Worm (Caenorhabditis elegans) whole organism, mixed stage, embryonic: ENCODE results near the gene C34B4.5.

Experiments
- M03D4.4 ChIP-seq: sonication (generic microtip); optimal IDR thresholded peaks from 2 replicates; lab custom pipeline; 2017; ENCODE audit warnings: mild to moderate bottlenecking, missing genetic modification characterization, missing compliant biosample characterization
- bed-3 ChIP-seq: fragments of 200-800 bp; sonication (Bioruptor generic); optimal IDR thresholded peaks from 3 replicates; lab custom pipeline; 2018; ENCODE audit warnings: mild to moderate bottlenecking, missing genetic modification characterization, moderate library complexity, missing compliant biosample characterization
- blmp-1 ChIP-seq: fragments of 150-350 bp; optimal IDR thresholded peaks from 2 replicates; lab custom pipeline; 2014; ENCODE audit warnings: missing biosample characterization, missing genetic modification characterization
- ceh-39 ChIP-seq: fragments of 150-350 bp; optimal IDR thresholded peaks from 2 replicates; lab custom pipeline; 2014; ENCODE audit warnings: missing biosample characterization, missing genetic modification characterization
- ceh-43 ChIP-seq: fragments of 200-800 bp; sonication (Bioruptor generic); optimal IDR thresholded peaks from 2 replicates; lab custom pipeline; 2018; ENCODE audit warnings: mild to moderate bottlenecking, missing genetic modification characterization, moderate library complexity, missing compliant biosample characterization
- ceh-83 ChIP-seq: fragments of 200-800 bp; sonication (Bioruptor generic); optimal IDR thresholded peaks from 2 replicates; lab custom pipeline; 2018; ENCODE audit warnings: mild to moderate bottlenecking, missing genetic modification characterization, missing compliant biosample characterization
- ces-1 ChIP-seq: fragments of 150-350 bp; optimal IDR thresholded peaks from 2 replicates; lab custom pipeline; 2014; ENCODE audit warnings: missing biosample characterization, missing genetic modification reagents, missing genetic modification characterization
- drap-1 ChIP-seq: fragments of 200-800 bp; sonication (Bioruptor generic); optimal IDR thresholded peaks from 3 replicates; lab custom pipeline; 2018; ENCODE audit warnings: mild to moderate bottlenecking, missing genetic modification characterization, missing compliant biosample characterization
- elt-1 ChIP-seq: sonication (generic microtip); optimal IDR thresholded peaks from 2 replicates; lab custom pipeline; 2017; ENCODE audit warnings: missing genetic modification characterization, mild to moderate bottlenecking, missing compliant biosample characterization, antibody characterized with exemption, moderate library complexity, borderline replicate concordance; ENCODE audit not compliant: insufficient read depth
- hlh-1 ChIP-seq: fragments of 150-350 bp; optimal IDR thresholded peaks from 2 replicates; lab custom pipeline; 2014; ENCODE audit warnings: missing biosample characterization, missing genetic modification reagents, missing genetic modification characterization
- lin-13 ChIP-seq: fragments of 150-350 bp; optimal IDR thresholded peaks from 2 replicates; lab custom pipeline; 2014; ENCODE audit warnings: missing biosample characterization, missing genetic modification characterization
- lin-32 ChIP-seq: fragments of 200-800 bp; sonication (Bioruptor generic); optimal IDR thresholded peaks from 2 replicates; lab custom pipeline; 2018; ENCODE audit warnings: mild to moderate bottlenecking, missing genetic modification characterization, missing compliant biosample characterization
- mab-5 ChIP-seq: fragments of 150-350 bp; optimal IDR thresholded peaks from 2 replicates; lab custom pipeline; 2014; ENCODE audit warnings: missing biosample characterization, missing genetic modification characterization
- mep-1 ChIP-seq: fragments of 150-350 bp; optimal IDR thresholded peaks from 2 replicates; lab custom pipeline; 2017; ENCODE audit warnings: missing biosample characterization, missing genetic modification reagents, missing genetic modification characterization, inconsistent platforms
- nhr-12 ChIP-seq: fragments of 150-350 bp; optimal IDR thresholded peaks from 2 replicates; lab custom pipeline; 2014; ENCODE audit warnings: missing biosample characterization, missing genetic modification characterization
- nhr-237 ChIP-seq: fragments of 150-350 bp; optimal IDR thresholded peaks from 2 replicates; lab custom pipeline; 2014; ENCODE audit warnings: missing biosample characterization, missing genetic modification characterization
- nhr-76 ChIP-seq: sonication (generic microtip); optimal IDR thresholded peaks from 2 replicates; lab custom pipeline; 2017; ENCODE audit warnings: missing biosample characterization, missing genetic modification characterization
- pha-4 ChIP-seq: fragments of 150-350 bp; optimal IDR thresholded peaks from 2 replicates; lab custom pipeline; 2018; ENCODE audit warnings: missing biosample characterization, missing genetic modification reagents, missing genetic modification characterization
- snpc-4 ChIP-seq: fragments of 150-350 bp; optimal IDR thresholded peaks from 2 replicates; lab custom pipeline; 2014; ENCODE audit warnings: missing biosample characterization, missing genetic modification characterization
- sptf-1 ChIP-seq: sonication (generic microtip); optimal IDR thresholded peaks from 2 replicates; lab custom pipeline; 2017; ENCODE audit warnings: mild to moderate bottlenecking, missing genetic modification characterization, moderate library complexity, missing compliant biosample characterization
- tbx-8 ChIP-seq: fragments of 200-800 bp; sonication (Bioruptor generic); optimal IDR thresholded peaks from 2 replicates; lab custom pipeline; 2018; ENCODE audit warnings: mild to moderate bottlenecking, missing genetic modification characterization, moderate library complexity, missing compliant biosample characterization
- unc-120 ChIP-seq: sonication (generic microtip); optimal IDR thresholded peaks from 2 replicates; lab custom pipeline; 2017; ENCODE audit warnings: missing genetic modification characterization, missing compliant biosample characterization; ENCODE audit not compliant: poor library complexity, severe bottlenecking
- unc-39 ChIP-seq: fragments of 150-350 bp; optimal IDR thresholded peaks from 2 replicates; lab custom pipeline; 2014; ENCODE audit warnings: missing biosample characterization, missing genetic modification characterization
- unc-62 ChIP-seq: fragments of 150-350 bp; optimal IDR thresholded peaks from 2 replicates; lab custom pipeline; 2014; ENCODE audit warnings: missing biosample characterization, missing genetic modification reagents, missing genetic modification characterization
- zip-8 ChIP-seq: fragments of 150-350 bp; optimal IDR thresholded peaks from 2 replicates; lab custom pipeline; 2014; ENCODE audit warnings: missing biosample characterization, missing genetic modification characterization
- ztf-11 ChIP-seq: fragments of 150-350 bp; optimal IDR thresholded peaks from 2 replicates; lab custom pipeline; 2014; ENCODE audit warnings: missing biosample characterization, missing genetic modification characterization

The C34B4.5 gene

ce11 chrV:13073145-13073544, 22.6 kb upstream of the C34B4.5 start:
- TF ChIP-seq zip-8 (tag; lab: Kevin White, UChicago) (no peak), unc-39 (no peak), ztf-11 (tag; lab: Kevin White, UChicago) (no peak), snpc-4 (tag; lab: Kevin White, UChicago) (no peak), mab-5 (tag; lab: Kevin White, UChicago) (no peak), M03D4.4 (no peak)

- no peak for TF ChIP-seq drap-1 (GFP tag; lab: Kevin White, UChicago)
- TF ChIP-seq ces-1: peak; percentile 54
These were observed 21.6 kb upstream of the C34B4.5 start for ce11 chrV:13074148-13074547.

- no peak for TF ChIP-seq mab-5 (tag; lab: Kevin White, UChicago)
- no peak for TF ChIP-seq elt-1
- TF ChIP-seq blmp-1 (tag; lab: Kevin White, UChicago): no peak
- TF ChIP-seq drap-1 (GFP tag; lab: Kevin White, UChicago): no peak
- no peak for TF ChIP-seq M03D4.4
- TF ChIP-seq zip-8 (tag; lab: Kevin White, UChicago): no peak
- no peak for TF ChIP-seq nhr-12 (tag; lab: Kevin White, UChicago)
- no peak for TF ChIP-seq sptf-1 (tag; lab: Kevin White, UChicago)
- TF ChIP-seq unc-39: no peak
- no peak for TF ChIP-seq ceh-39 (tag; lab: Kevin White, UChicago)
- TF ChIP-seq lin-13: no peak
- no peak for TF ChIP-seq nhr-76 (tag; lab: Kevin White, UChicago)
- TF ChIP-seq mep-1 (tag; lab: Kevin White, UChicago): no peak
- TF ChIP-seq ceh-83 (GFP tag; lab: Kevin White, UChicago): no peak
- TF ChIP-seq lin-32: no peak
- no peak for TF ChIP-seq tbx-8 (GFP tag; lab: Kevin White, UChicago)
- no peak for TF ChIP-seq unc-120 (tag; lab: Kevin White, UChicago)
- TF ChIP-seq hlh-1 (tag; lab: Kevin White, UChicago): no peak
- TF ChIP-seq, all 35 proteins: peak for 0
These were observed 20.3 kb upstream of the C34B4.5 start for ce11 chrV:13075432-13075831.

ce11 chrV:13081197-13081747, 14.5 kb upstream of the C34B4.5 start:
- TF ChIP-seq unc-62 (GFP tag; lab: Kevin White, UChicago) (peak; percentile 8), lin-13 (no peak)
- TF ChIP-seq, all 35 proteins: peak for 1

ce11 chrV:13082442-13083126, 13.2 kb upstream of the C34B4.5 start, which contains the start of gene C34B4.2:
C34B4.2 (plus strand) TSS chrV:13083055.
- TF ChIP-seq lin-32: no peak
- no peak for TF ChIP-seq mep-1 (tag; lab: Kevin White, UChicago)
- TF ChIP-seq bed-3: no peak
- peak; percentile 38 for TF ChIP-seq pha-4
- TF ChIP-seq mab-5 (tag; lab: Kevin White, UChicago): no peak
- no peak for TF ChIP-seq tbx-8 (GFP tag; lab: Kevin White, UChicago)
- TF ChIP-seq blmp-1 (tag; lab: Kevin White, UChicago): no peak
- no peak for TF ChIP-seq ztf-11 (tag; lab: Kevin White, UChicago)
- TF ChIP-seq nhr-12 (tag; lab: Kevin White, UChicago): no peak
- no peak for TF ChIP-seq elt-1
- TF ChIP-seq M03D4.4: no peak
- TF ChIP-seq ceh-43 (GFP tag; lab: Kevin White, UChicago): no peak
- peak; percentile 43 for TF ChIP-seq zip-8 (tag; lab: Kevin White, UChicago)
- TF ChIP-seq unc-39: no peak
- TF ChIP-seq nhr-237 (tag; lab: Kevin White, UChicago): peak; percentile 44
- TF ChIP-seq snpc-4 (tag; lab: Kevin White, UChicago): no peak
- peak; percentile 12 for TF ChIP-seq ces-1
- peak; percentile 49 for TF ChIP-seq hlh-1 (tag; lab: Kevin White, UChicago)
- peak; percentile 14 for TF ChIP-seq unc-120 (tag; lab: Kevin White, UChicago)
